Worm (Caenorhabditis elegans) whole organism, midembryonic: ENCODE data around the gene F59B2.14.
A peak's percentile ranks its signal among the peaks of the same experiment; 100 is the strongest.
"Not testable (repeated sequence)": the region's sequence is repeated elsewhere in the genome, so short reads cannot be mapped to it uniquely, and the experiment has no call there.

Source experiments
- T22C8.4 ChIP-seq: fragments of 200-800 bp; sonication (Bioruptor generic); IDR thresholded peaks from 2 replicates; pipeline ENCODE4 v1.3.6; 2022; ENCODE audit warnings: missing genetic modification characterization, missing compliant biosample characterization
- cog-1 ChIP-seq: sonication (generic microtip); optimal IDR thresholded peaks from 2 replicates; lab custom pipeline; 2016; ENCODE audit warnings: missing genetic modification characterization, missing compliant biosample characterization
- flt-1 ChIP-seq: fragments of 200-800 bp; sonication (Bioruptor generic); IDR thresholded peaks from 2 replicates; pipeline ENCODE4 v1.3.6; 2022; ENCODE audit warnings: missing genetic modification characterization, missing compliant biosample characterization
- klf-2 ChIP-seq: fragments of 200-800 bp; sonication (Bioruptor generic); conservative IDR thresholded peaks from 2 replicates; pipeline ENCODE4 v1.3.6; 2022; ENCODE audit warnings: missing genetic modification reagents, missing genetic modification characterization, missing compliant biosample characterization
- med-1 ChIP-seq: sonication (generic microtip); optimal IDR thresholded peaks from 2 replicates; lab custom pipeline; 2017; ENCODE audit warnings: missing genetic modification characterization, mild to moderate bottlenecking, missing compliant biosample characterization, antibody characterized with exemption, missing genetic modification reagents; ENCODE audit not compliant: insufficient read depth
- ref-1 ChIP-seq: fragments of 200-800 bp; sonication (Bioruptor generic); conservative IDR thresholded peaks from 2 replicates; pipeline ENCODE4 v1.3.6; 2022; ENCODE audit warnings: missing genetic modification reagents, missing genetic modification characterization, missing compliant biosample characterization
- tab-1 ChIP-seq: fragments of 200-800 bp; sonication (Bioruptor generic); IDR thresholded peaks from 2 replicates; pipeline ENCODE4 v1.3.6; 2022; ENCODE audit warnings: missing genetic modification characterization, missing compliant biosample characterization
- ztf-23 ChIP-seq: fragments of 200-800 bp; sonication (Bioruptor generic); IDR thresholded peaks from 2 replicates; pipeline ENCODE4 v1.3.6; 2022; ENCODE audit warnings: missing genetic modification reagents, missing genetic modification characterization, missing compliant biosample characterization
- ztf-29 ChIP-seq: fragments of 200-800 bp; sonication (Bioruptor generic); IDR thresholded peaks from 2 replicates; pipeline ENCODE4 v1.3.6; 2022; ENCODE audit warnings: missing genetic modification reagents, missing genetic modification characterization, missing compliant biosample characterization

The F59B2.14 gene

DNA sequence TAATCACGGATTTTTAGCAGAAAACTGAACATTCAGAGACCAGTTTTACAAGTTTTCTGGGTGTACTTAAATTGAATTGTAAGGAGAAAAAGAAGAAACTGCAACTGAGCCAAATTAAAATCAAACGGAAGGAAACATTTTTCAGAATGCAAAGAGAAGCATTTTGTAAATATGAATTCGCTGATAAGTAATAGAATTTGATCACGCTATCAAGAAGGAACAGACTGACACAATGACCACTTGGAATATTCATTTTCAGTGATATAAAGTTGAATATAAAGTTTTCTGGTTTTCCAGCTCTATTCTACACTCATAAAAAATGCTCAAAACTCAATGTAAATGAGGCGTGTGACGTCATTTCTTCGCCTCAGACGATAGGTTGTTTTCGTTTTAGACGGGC is 11.7 kb upstream of the F59B2.14 start:
- no peak for TF ChIP-seq med-1 (GFP tag; lab: Kevin White, UChicago)
- TF ChIP-seq ztf-29, result no peak
- TF ChIP-seq tab-1 (GFP tag; lab: Robert Waterston, UW), result no peak

DNA sequence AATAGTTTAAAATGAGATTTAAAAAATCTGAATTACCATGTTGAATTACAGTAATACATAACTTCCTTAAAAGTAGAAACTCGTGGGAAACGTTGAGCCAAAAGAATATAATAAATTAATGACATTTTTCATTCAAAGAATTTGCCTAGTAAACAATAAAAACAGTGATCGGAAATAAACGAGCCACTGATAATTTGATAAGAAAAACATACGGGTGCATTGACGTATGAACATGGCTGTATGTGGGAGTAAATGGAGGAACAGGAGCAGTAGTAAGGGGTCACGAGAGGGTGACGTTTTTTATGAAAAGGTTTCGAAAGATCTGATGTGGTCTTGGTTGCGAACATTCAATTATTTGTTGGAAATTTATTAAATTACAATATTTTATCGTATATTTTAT is 8.4 kb upstream of the F59B2.14 start:
- no peak for TF ChIP-seq klf-2 (GFP tag; lab: Robert Waterston, UW)
- no peak for TF ChIP-seq T22C8.4 (GFP tag; lab: Robert Waterston, UW)
- no peak for TF ChIP-seq med-1 (GFP tag; lab: Kevin White, UChicago)
- no peak for TF ChIP-seq cog-1 (tag; lab: Kevin White, UChicago)
- TF ChIP-seq ztf-29, result no peak

DNA sequence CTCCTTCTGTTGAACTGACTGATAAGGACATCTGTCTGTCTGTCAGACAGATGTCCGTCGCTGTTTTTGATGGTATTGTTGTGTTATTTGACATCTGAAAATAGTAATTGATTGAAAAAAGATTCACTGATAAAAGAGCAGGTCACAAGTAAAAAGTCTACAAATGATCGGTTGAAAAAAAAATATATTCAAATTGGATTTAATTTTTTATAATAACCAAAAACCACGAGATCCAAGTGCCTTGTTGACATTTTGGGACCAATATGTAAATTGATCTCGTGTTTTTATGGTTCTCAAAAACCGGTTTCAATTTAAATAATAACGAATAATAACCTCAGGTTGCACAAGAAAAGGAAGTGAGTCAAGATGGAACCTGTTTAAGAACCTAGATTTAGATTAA is 4.5 kb upstream of the F59B2.14 start, which contains the start of gene F59B2.13:
Gene F59B2.13, minus strand, starts transcription at position 101 of the 400 bp plus-strand sequence.
- TF ChIP-seq ztf-23 (GFP tag; lab: Robert Waterston, UW) (no peak), cog-1 (tag; lab: Kevin White, UChicago) (no peak), tab-1 (GFP tag; lab: Robert Waterston, UW) (no peak), med-1 (GFP tag; lab: Kevin White, UChicago) (no peak), ztf-29 (no peak), flt-1 (GFP tag; lab: Robert Waterston, UW) (no peak), ref-1 (GFP tag; lab: Robert Waterston, UW) (no peak), klf-2 (GFP tag; lab: Robert Waterston, UW) (no peak), T22C8.4 (GFP tag; lab: Robert Waterston, UW) (no peak)

DNA sequence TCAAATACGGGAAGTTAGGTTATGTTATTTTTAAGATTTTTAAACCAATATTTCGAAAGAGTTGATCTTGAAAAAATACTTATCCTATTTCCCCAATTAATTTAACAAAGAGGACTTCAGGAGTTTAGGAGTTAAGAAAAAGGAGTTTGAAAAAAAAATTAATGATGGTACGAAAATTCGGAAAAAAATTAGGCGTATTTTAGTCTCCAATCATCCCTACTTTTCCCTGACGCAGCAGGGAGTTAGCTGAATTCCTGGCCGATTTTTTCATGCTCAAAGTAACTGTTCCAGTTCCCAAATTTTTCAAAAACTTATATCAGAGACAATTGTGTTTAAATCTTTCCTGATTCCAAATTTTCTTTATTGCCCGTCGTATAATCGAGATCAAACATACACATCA is 1.2 kb upstream of the F59B2.14 start:
- no peak for TF ChIP-seq ztf-29
- TF ChIP-seq klf-2 (GFP tag; lab: Robert Waterston, UW), result no peak
- TF ChIP-seq ztf-23 (GFP tag; lab: Robert Waterston, UW), result no peak
- TF ChIP-seq ref-1 (GFP tag; lab: Robert Waterston, UW), result no peak
- no peak for TF ChIP-seq cog-1 (tag; lab: Kevin White, UChicago)
- TF ChIP-seq flt-1 (GFP tag; lab: Robert Waterston, UW), result no peak
- no peak for TF ChIP-seq tab-1 (GFP tag; lab: Robert Waterston, UW)
- TF ChIP-seq med-1 (GFP tag; lab: Kevin White, UChicago), result no peak
- no peak for TF ChIP-seq T22C8.4 (GFP tag; lab: Robert Waterston, UW)

DNA sequence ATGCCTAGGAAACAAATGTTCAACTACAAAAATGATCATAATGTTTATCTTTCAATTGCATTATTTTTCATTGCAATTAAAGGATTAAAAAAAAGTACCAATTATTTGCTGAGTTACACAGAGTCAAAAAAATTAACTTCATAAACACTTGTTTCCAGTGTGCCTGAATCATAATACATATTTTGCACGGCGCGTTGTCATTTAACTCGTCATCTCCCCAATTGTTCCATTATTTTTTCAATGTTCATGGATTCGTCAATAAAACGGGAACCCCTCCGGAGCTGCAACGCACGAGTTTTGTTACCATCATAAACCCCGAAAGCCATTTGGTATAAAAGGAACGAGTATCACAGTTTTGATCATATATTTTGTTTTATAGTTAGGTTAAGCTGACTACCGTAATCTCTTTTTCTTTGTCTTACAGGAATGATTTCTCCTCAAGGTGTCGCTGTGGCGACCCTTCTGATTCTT is 5.2 kb downstream of the F59B2.14 start, which contains the start of gene F59B2.12:
Gene F59B2.12, plus strand, starts transcription at position 421 of the 471 bp plus-strand sequence.
- TF ChIP-seq ref-1 (GFP tag; lab: Robert Waterston, UW) (no peak), tab-1 (GFP tag; lab: Robert Waterston, UW) (no peak), cog-1 (tag; lab: Kevin White, UChicago) (no peak), ztf-23 (GFP tag; lab: Robert Waterston, UW) (no peak), T22C8.4 (GFP tag; lab: Robert Waterston, UW) (no peak), ztf-29 (no peak), flt-1 (GFP tag; lab: Robert Waterston, UW) (no peak), klf-2 (GFP tag; lab: Robert Waterston, UW) (no peak), med-1 (GFP tag; lab: Kevin White, UChicago) (no peak)

DNA sequence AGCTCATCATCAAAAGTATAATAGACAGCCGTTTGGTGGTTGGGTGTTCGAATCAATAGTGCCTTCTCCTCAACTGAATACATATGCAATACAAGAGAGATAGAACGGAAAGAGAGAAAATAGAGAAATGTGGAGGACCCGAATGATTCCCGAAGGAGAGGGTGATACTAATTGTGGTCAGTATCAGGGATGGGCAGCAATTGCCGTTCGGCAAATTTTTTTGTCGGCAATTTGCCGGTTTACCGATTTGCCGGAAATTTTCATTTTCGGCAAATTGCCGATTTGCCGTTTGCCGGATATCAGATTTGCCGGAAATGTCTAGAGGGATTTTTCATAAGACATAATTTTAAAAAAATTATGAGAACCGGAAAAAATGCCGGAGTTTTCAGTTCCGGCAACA is 10.1 kb downstream of the F59B2.14 start, which contains the start of gene F59B2.9:
Gene F59B2.9, minus strand, starts transcription at position 101 of the 400 bp plus-strand sequence.
- TF ChIP-seq ztf-23 (GFP tag; lab: Robert Waterston, UW), result no peak
- no peak for TF ChIP-seq med-1 (GFP tag; lab: Kevin White, UChicago)
- no peak for TF ChIP-seq ref-1 (GFP tag; lab: Robert Waterston, UW)
- no peak for TF ChIP-seq ztf-29
- TF ChIP-seq klf-2 (GFP tag; lab: Robert Waterston, UW), result no peak
- no peak for TF ChIP-seq flt-1 (GFP tag; lab: Robert Waterston, UW)

DNA sequence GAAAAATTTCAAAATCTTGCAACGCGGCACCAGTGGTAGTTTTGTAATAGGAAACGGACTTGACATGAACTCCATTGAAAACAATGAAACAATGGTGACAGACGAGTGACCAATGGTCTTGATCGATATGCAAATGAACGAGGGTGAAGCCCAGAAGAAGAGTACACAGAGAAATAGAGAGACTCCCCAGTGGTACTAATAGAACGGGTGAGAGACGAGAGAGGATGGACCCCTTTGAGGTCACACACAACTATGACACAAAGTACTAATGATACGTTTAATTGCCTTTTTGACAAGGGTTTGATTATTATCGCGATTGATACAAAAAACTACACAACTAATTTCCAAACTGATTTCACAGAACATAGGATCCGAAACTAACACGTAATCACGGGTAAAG is 12.4 kb downstream of the F59B2.14 start, which contains the start of gene F59B2.8:
Gene F59B2.8, minus strand, starts transcription at position 151 of the 400 bp plus-strand sequence.
- no peak for TF ChIP-seq klf-2 (GFP tag; lab: Robert Waterston, UW)
- TF ChIP-seq med-1 (GFP tag; lab: Kevin White, UChicago), result no peak
- no peak for TF ChIP-seq cog-1 (tag; lab: Kevin White, UChicago)
- TF ChIP-seq ref-1 (GFP tag; lab: Robert Waterston, UW), result no peak
- TF ChIP-seq ztf-23 (GFP tag; lab: Robert Waterston, UW), result no peak
- TF ChIP-seq T22C8.4 (GFP tag; lab: Robert Waterston, UW), result no peak
- 0 out of 2 replicates have a peak, but pooled peaks have one; percentile 54 for TF ChIP-seq flt-1 (GFP tag; lab: Robert Waterston, UW)
- TF ChIP-seq ztf-29, result peak; percentile 23; the same call in 1 of the 2 replicates
- no peak for TF ChIP-seq tab-1 (GFP tag; lab: Robert Waterston, UW)

DNA sequence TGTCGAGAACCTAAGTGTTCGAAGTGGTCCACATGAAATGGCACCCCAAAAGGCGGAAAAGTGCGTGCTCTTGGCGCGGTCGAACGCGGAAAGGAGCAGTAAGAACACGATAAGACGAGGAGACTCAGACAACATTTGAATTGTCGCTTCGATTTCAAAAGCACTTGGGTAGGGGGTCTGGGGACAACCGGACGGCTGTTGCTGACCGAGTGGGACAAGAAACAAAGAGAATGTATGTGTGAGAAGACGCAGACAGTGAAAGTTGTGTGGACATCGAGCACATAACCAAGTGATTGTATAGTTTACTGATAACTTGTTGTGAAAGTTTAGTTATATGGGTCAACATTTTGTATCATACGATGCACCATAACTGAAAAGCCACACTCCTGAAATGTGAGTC is 15.3 kb downstream of the F59B2.14 start:
- TF ChIP-seq cog-1 (tag; lab: Kevin White, UChicago) (peak; percentile 20), ztf-23 (GFP tag; lab: Robert Waterston, UW) (no peak), ref-1 (GFP tag; lab: Robert Waterston, UW) (no peak), tab-1 (GFP tag; lab: Robert Waterston, UW) (0 out of 2 replicates have a peak, but pooled peaks have one; percentile 7)

DNA sequence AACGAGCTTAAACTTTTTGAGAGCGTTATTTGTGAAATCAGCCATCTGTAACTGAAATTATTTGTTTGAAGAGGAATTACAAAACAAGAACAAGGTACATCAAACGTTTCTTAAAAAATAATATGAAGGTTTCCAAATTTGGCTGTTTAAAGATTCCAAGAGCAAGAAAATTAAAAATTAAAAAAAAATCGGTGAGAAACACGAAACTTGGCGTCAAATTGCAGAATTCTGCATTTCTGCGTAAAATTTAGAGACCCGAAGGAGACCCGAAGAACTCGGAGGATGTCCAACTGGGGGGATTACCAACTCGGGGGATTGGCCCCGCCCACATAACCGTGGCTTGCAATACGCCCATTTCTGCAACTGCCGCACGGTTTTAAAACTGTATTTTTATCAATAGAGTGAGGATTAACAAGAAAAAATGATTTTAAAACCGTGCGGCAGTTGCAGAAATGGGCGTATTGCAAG is 16.5 kb downstream of the F59B2.14 start, which contains the start of gene rab-6.1:
Gene rab-6.1, minus strand, starts transcription at position 51 of the 468 bp plus-strand sequence.
- not testable (repeated sequence) for TF ChIP-seq klf-2 (GFP tag; lab: Robert Waterston, UW); ref-1 (GFP tag; lab: Robert Waterston, UW); cog-1 (tag; lab: Kevin White, UChicago)
